1 worm cellular context compared by ENCODE assay signal in the genomic region with DNA sequence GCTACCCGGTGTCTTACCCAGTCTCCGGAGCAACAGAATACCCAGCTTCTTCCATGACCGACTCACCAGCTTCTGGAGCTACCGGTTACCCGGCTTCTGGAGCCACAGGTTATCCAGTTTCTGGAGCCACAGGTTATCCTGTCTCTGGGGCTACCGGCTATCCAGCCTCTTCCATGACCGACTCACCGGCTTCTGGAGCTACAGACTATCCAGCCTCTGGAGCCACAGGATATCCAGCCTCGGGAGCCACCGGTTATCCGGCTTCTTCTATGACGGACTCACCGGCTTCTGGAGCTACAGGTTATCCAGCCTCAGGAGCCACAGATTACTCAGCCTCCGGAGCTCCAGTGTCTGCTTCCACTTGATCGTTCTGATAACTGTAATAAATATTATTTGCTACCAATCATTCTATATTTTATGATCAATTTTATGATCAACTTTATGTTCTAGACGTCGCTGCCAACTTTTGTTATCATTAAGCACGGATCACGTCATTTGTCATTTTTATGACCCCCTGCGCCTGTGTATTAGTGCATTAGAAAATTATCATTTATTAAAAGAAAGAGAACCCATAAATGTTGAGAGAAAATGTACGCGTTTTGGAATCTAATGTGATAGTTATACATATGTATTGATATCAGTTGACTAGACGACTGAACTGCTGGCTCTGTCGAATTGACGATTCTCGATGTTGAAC.
A peak's percentile ranks its signal among the peaks of the same experiment; 100 is the strongest.
TF ChIP-seq lines count a peak whose summit lies in the region.

No protein-coding gene starts in this region.

TF ChIP-seq in whole organism, L4 larva, 104 proteins besides CTCF, POLR2A, EP300 and RAD21 (continued from another document):
- TF ChIP-seq tra-1 (GFP tag; IDR thresholded peaks at IDR 0.05; lab: Robert Waterston, UW) (peak; percentile 77), nhr-102 (tag; optimal IDR thresholded peaks at IDR 0.05; lab: Kevin White, UChicago) (peak; percentile 46), hmg-1.1 (GFP tag; IDR thresholded peaks at IDR 0.05; lab: Robert Waterston, UW) (no peak), attf-4 (tag; optimal IDR thresholded peaks at IDR 0.05; lab: Kevin White, UChicago) (no peak), saeg-2 (GFP tag; IDR thresholded peaks at IDR 0.05; lab: Robert Waterston, UW) (no peak), set-16 (GFP tag; IDR thresholded peaks at IDR 0.05; lab: Robert Waterston, UW) (peak; percentile 84), skn-1 (tag; optimal IDR thresholded peaks at IDR 0.05; lab: Kevin White, UChicago) (no peak)
